Worm (Caenorhabditis elegans) whole organism, L1 larva: ENCODE data around the gene T21B4.3.

Source experiments
- ama-1 ChIP-seq: fragments of 150-350 bp; optimal IDR thresholded peaks from 2 replicates; lab custom pipeline; 2014
- ceh-63 ChIP-seq: fragments of 200-800 bp; sonication (Bioruptor generic); optimal IDR thresholded peaks from 2 replicates; lab custom pipeline; 2018; ENCODE audit warnings: mild to moderate bottlenecking, missing genetic modification characterization, missing compliant biosample characterization
- egl-27 ChIP-seq, 2 experiments: fragments of 150-350 bp in 1 of 2; sonication (generic microtip); optimal IDR thresholded peaks; 3 replicates each; lab custom pipeline; 2017 to 2018; ENCODE audit warnings: missing biosample characterization in 2 of 2, missing genetic modification characterization in 2 of 2, missing genetic modification reagents in 2 of 2
- elt-2 ChIP-seq: sonication (generic microtip); optimal IDR thresholded peaks from 2 replicates; lab custom pipeline; 2016; ENCODE audit warnings: missing genetic modification characterization, mild to moderate bottlenecking, inconsistent platforms, missing compliant biosample characterization, missing genetic modification reagents
- irx-1 ChIP-seq: sonication (generic microtip); optimal IDR thresholded peaks from 2 replicates; lab custom pipeline; 2016; ENCODE audit warnings: missing genetic modification characterization, missing compliant biosample characterization
- nhr-71 ChIP-seq: sonication (generic microtip); optimal IDR thresholded peaks from 2 replicates; lab custom pipeline; 2016; ENCODE audit warnings: mild to moderate bottlenecking, missing genetic modification characterization, moderate library complexity, missing compliant biosample characterization
- nhr-90 ChIP-seq: sonication (generic microtip); optimal IDR thresholded peaks from 2 replicates; lab custom pipeline; 2016; ENCODE audit warnings: mild to moderate bottlenecking, missing genetic modification characterization, missing compliant biosample characterization; ENCODE audit not compliant: poor library complexity

The T21B4.3 gene

DNA sequence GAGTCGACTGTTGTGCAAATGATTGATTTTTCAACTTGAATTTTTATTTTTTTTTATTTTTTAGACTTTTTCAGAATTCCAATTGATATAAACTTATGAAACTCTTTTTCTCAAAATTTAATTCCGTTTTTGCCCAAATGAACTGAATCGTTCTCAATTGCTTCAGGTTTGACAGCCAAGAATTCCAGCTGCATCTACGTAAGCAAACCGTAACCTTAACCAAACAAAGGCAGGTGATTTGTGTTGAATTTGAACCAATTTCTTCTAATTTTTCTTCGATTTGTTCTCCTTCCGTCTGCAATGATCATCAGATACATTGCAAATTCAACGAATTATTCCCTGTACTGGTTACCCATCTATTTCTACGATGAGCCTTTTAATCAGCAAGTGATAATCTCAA, 47.0 kb downstream of the T21B4.3 start, which contains the start of gene sre-34:
Gene sre-34, plus strand, starts transcription at position 301 of the 400 bp plus-strand sequence.
- no peak for TF ChIP-seq ama-1 (lab: Kevin White, UChicago)
- no peak for TF ChIP-seq elt-2 (tag; lab: Kevin White, UChicago)

DNA sequence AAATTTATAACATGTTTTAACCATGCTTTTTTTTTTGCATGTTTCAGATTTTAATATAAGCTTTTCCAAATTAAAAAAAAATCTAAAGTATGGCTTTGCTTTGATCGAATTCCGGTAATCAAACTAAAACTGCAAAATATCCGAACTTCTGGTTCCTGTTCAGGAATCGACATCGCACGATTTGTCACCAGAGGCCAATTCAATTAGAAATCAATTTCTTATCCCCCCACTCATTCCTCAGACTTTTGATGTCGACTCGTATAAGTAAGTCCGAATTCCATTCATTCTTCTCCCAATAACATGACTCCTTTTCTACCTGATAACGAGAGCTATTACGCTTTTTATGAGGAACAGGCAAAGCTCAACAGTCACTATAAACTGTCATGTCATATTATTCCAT, 48.6 kb downstream of the T21B4.3 start, which contains the start of gene srh-27:
Gene srh-27, plus strand, starts transcription at position 301 of the 400 bp plus-strand sequence.
- TF ChIP-seq egl-27 (tag; optimal IDR thresholded peaks at IDR 0.05; lab: Kevin White, UChicago) (no peak), nhr-71 (tag; lab: Kevin White, UChicago) (no peak), nhr-90 (tag; lab: Kevin White, UChicago) (no peak), irx-1 (tag; lab: Kevin White, UChicago) (no peak), ceh-63 (GFP tag; lab: Kevin White, UChicago) (no peak)
